Worm (Caenorhabditis elegans) whole organism, midembryonic: Measurements from ENCODE around the gene math-33.

Experiments
- T22C8.4 ChIP-seq: fragments of 200-800 bp; sonication (Bioruptor generic); IDR thresholded peaks from 2 replicates; pipeline ENCODE4 v1.3.6; 2022; ENCODE audit warnings: missing genetic modification characterization, missing compliant biosample characterization
- flt-1 ChIP-seq: fragments of 200-800 bp; sonication (Bioruptor generic); IDR thresholded peaks from 2 replicates; pipeline ENCODE4 v1.3.6; 2022; ENCODE audit warnings: missing genetic modification characterization, missing compliant biosample characterization
- ref-1 ChIP-seq: fragments of 200-800 bp; sonication (Bioruptor generic); conservative IDR thresholded peaks from 2 replicates; pipeline ENCODE4 v1.3.6; 2022; ENCODE audit warnings: missing genetic modification reagents, missing genetic modification characterization, missing compliant biosample characterization
- tab-1 ChIP-seq: fragments of 200-800 bp; sonication (Bioruptor generic); IDR thresholded peaks from 2 replicates; pipeline ENCODE4 v1.3.6; 2022; ENCODE audit warnings: missing genetic modification characterization, missing compliant biosample characterization
- ztf-23 ChIP-seq: fragments of 200-800 bp; sonication (Bioruptor generic); IDR thresholded peaks from 2 replicates; pipeline ENCODE4 v1.3.6; 2022; ENCODE audit warnings: missing genetic modification reagents, missing genetic modification characterization, missing compliant biosample characterization
- ztf-29 ChIP-seq: fragments of 200-800 bp; sonication (Bioruptor generic); IDR thresholded peaks from 2 replicates; pipeline ENCODE4 v1.3.6; 2022; ENCODE audit warnings: missing genetic modification reagents, missing genetic modification characterization, missing compliant biosample characterization

DNA sequence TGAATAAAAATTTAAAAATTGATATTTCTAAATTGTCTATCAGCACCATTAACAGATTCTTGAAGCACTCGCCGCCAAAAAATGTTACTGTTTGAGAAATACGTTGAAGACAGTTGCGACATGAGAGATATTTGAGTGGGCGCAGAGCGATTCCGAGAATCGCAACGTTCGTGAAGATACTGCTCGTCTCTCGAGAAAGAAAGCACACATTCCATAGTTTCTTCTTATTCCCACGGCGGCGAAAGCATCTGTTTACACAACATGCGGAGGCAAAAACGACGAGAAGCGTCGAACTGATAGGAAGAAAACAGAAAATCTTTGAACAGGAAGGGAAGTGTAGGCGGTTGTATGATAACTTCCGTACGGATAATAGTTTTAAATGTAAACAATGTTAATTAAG is 31.2 kb upstream of the math-33 start:
- no peak for TF ChIP-seq tab-1 (GFP tag; lab: Robert Waterston, UW)
- TF ChIP-seq ztf-23 (GFP tag; lab: Robert Waterston, UW): no peak
- TF ChIP-seq ref-1: no peak
- TF ChIP-seq T22C8.4 (GFP tag; lab: Robert Waterston, UW): no peak
- TF ChIP-seq flt-1 (GFP tag; lab: Robert Waterston, UW): no peak
- no peak for TF ChIP-seq ztf-29 (GFP tag; lab: Robert Waterston, UW)
